Fruit fly (Drosophila melanogaster): Measurements from ENCODE around the gene CG6659.

dm6 chrX:18617489-18617888 is 39.6 kb downstream of the CG6659 start, which contains the start of gene CG15040:
- TF ChIP-seq Dll (optimal IDR thresholded peaks at IDR 0.05): no peak
- no peak for TF ChIP-seq psq (optimal IDR thresholded peaks at IDR 0.05)
- TF ChIP-seq CG8478 (optimal IDR thresholded peaks at IDR 0.05): no peak
- TF ChIP-seq EcR (GFP tag; optimal IDR thresholded peaks at IDR 0.05): no peak
- TF ChIP-seq pan (optimal IDR thresholded peaks at IDR 0.05): no peak
